Worm (Caenorhabditis elegans) whole organism, L1 larva: Measurements from ENCODE around the gene F42A10.9.

ENCODE experiments used
- C04F5.9 ChIP-seq: sonication (generic microtip); optimal IDR thresholded peaks from 2 replicates; lab custom pipeline; 2016; ENCODE audit warnings: missing genetic modification characterization, missing compliant biosample characterization
- C16A3.4 ChIP-seq: fragments of 150-350 bp; optimal IDR thresholded peaks from 2 replicates; lab custom pipeline; 2014; ENCODE audit warnings: missing biosample characterization, missing genetic modification characterization
- C34B4.2 ChIP-seq: sonication (generic microtip); optimal IDR thresholded peaks from 2 replicates; lab custom pipeline; 2017; ENCODE audit warnings: mild to moderate bottlenecking, missing genetic modification characterization, missing compliant biosample characterization
- F16B12.6 ChIP-seq: fragments of 150-350 bp; optimal IDR thresholded peaks from 2 replicates; lab custom pipeline; 2014; ENCODE audit warnings: missing biosample characterization, missing genetic modification characterization
- aha-1 ChIP-seq: fragments of 150-350 bp; optimal IDR thresholded peaks from 2 replicates; lab custom pipeline; 2014; ENCODE audit warnings: missing biosample characterization, missing genetic modification characterization
- alr-1 ChIP-seq: fragments of 200-800 bp; sonication (Bioruptor generic); optimal IDR thresholded peaks from 2 replicates; lab custom pipeline; 2018; ENCODE audit warnings: borderline replicate concordance, mild to moderate bottlenecking, missing genetic modification characterization, missing compliant biosample characterization
- blmp-1 ChIP-seq: fragments of 150-350 bp; optimal IDR thresholded peaks from 2 replicates; lab custom pipeline; 2014; ENCODE audit warnings: missing biosample characterization, missing genetic modification characterization
- ces-1 ChIP-seq: fragments of 150-350 bp; optimal IDR thresholded peaks from 2 replicates; lab custom pipeline; 2014; ENCODE audit warnings: missing biosample characterization, missing genetic modification reagents, missing genetic modification characterization
- dsc-1 ChIP-seq: sonication (generic microtip); optimal IDR thresholded peaks from 2 replicates; lab custom pipeline; 2016; ENCODE audit warnings: mild to moderate bottlenecking, missing genetic modification characterization, missing compliant biosample characterization
- efl-1 ChIP-seq, 4 experiments: fragments of 150-350 bp; optimal IDR thresholded peaks in 3 of 4; peaks in 1 of 4; 1 replicate in 1 of 4; 2 replicates in 3 of 4; lab custom pipeline; 2014; ENCODE audit warnings: missing biosample characterization in 2 of 4, missing genetic modification characterization in 2 of 4, missing genetic modification reagents in 2 of 4
- efl-3 ChIP-seq: fragments of 200-800 bp; sonication (Bioruptor generic); optimal IDR thresholded peaks from 2 replicates; lab custom pipeline; 2018; ENCODE audit warnings: mild to moderate bottlenecking, missing genetic modification characterization, missing compliant biosample characterization
- egl-13 ChIP-seq: sonication (generic microtip); optimal IDR thresholded peaks from 2 replicates; lab custom pipeline; 2016; ENCODE audit warnings: missing genotype, missing genetic modification reagents, missing genetic modification characterization, missing compliant biosample characterization
- fkh-4 ChIP-seq: sonication (generic microtip); optimal IDR thresholded peaks from 2 replicates; lab custom pipeline; 2016; ENCODE audit warnings: missing compliant biosample characterization, missing genetic modification characterization, borderline replicate concordance
- fkh-8 ChIP-seq: sonication (generic microtip); optimal IDR thresholded peaks from 2 replicates; lab custom pipeline; 2016; ENCODE audit warnings: mild to moderate bottlenecking, missing genetic modification characterization, missing compliant biosample characterization
- fos-1 ChIP-seq: fragments of 150-350 bp; optimal IDR thresholded peaks from 2 replicates; lab custom pipeline; 2014; ENCODE audit warnings: missing biosample characterization, missing genetic modification characterization
- hlh-17 ChIP-seq: fragments of 200-800 bp; sonication (Bioruptor generic); optimal IDR thresholded peaks from 2 replicates; lab custom pipeline; 2018; ENCODE audit warnings: missing genetic modification characterization, mild to moderate bottlenecking, missing compliant biosample characterization, moderate library complexity, borderline replicate concordance
- irx-1 ChIP-seq: sonication (generic microtip); optimal IDR thresholded peaks from 2 replicates; lab custom pipeline; 2016; ENCODE audit warnings: missing genetic modification characterization, missing compliant biosample characterization
- isw-1 ChIP-seq: fragments of 200-800 bp; sonication (Bioruptor generic); IDR thresholded peaks from 2 replicates; pipeline ENCODE4 v1.3.6; 2022; ENCODE audit warnings: missing genetic modification characterization, missing compliant biosample characterization
- lin-39 ChIP-seq: fragments of 150-350 bp; optimal IDR thresholded peaks from 2 replicates; lab custom pipeline; 2014; ENCODE audit warnings: missing biosample characterization, missing genetic modification reagents, missing genetic modification characterization
- lsy-2 ChIP-seq, 2 experiments: fragments of 150-350 bp; optimal IDR thresholded peaks; 2 replicates each; lab custom pipeline; 2014; ENCODE audit warnings: missing biosample characterization in 2 of 2, missing genetic modification characterization in 2 of 2
- mef-2 ChIP-seq: fragments of 150-350 bp; optimal IDR thresholded peaks from 2 replicates; lab custom pipeline; 2014; ENCODE audit warnings: missing biosample characterization, missing genetic modification characterization
- nhr-12 ChIP-seq: sonication (generic microtip); optimal IDR thresholded peaks from 2 replicates; lab custom pipeline; 2017; ENCODE audit warnings: missing biosample characterization, missing genetic modification characterization
- nhr-20 ChIP-seq: sonication (generic microtip); optimal IDR thresholded peaks from 2 replicates; lab custom pipeline; 2016; ENCODE audit warnings: mild to moderate bottlenecking, missing genetic modification characterization, missing compliant biosample characterization
- nhr-71 ChIP-seq: sonication (generic microtip); optimal IDR thresholded peaks from 2 replicates; lab custom pipeline; 2016; ENCODE audit warnings: mild to moderate bottlenecking, missing genetic modification characterization, moderate library complexity, missing compliant biosample characterization
- nhr-76 ChIP-seq: sonication (generic microtip); optimal IDR thresholded peaks from 2 replicates; lab custom pipeline; 2017; ENCODE audit warnings: missing biosample characterization, missing genetic modification characterization
- nhr-90 ChIP-seq: sonication (generic microtip); optimal IDR thresholded peaks from 2 replicates; lab custom pipeline; 2016; ENCODE audit warnings: mild to moderate bottlenecking, missing genetic modification characterization, missing compliant biosample characterization; ENCODE audit not compliant: poor library complexity
- snpc-4 ChIP-seq: fragments of 150-350 bp; optimal IDR thresholded peaks from 2 replicates; lab custom pipeline; 2014; ENCODE audit warnings: missing biosample characterization, missing genetic modification characterization
- snu-23 ChIP-seq: sonication (generic microtip); optimal IDR thresholded peaks from 2 replicates; lab custom pipeline; 2016; ENCODE audit warnings: missing genetic modification characterization, missing compliant biosample characterization
- sox-4 ChIP-seq: sonication (generic microtip); optimal IDR thresholded peaks from 2 replicates; lab custom pipeline; 2016; ENCODE audit warnings: missing genetic modification characterization, missing compliant biosample characterization
- sptf-1 ChIP-seq: fragments of 150-350 bp; optimal IDR thresholded peaks from 2 replicates; lab custom pipeline; 2014; ENCODE audit warnings: missing biosample characterization, missing genetic modification characterization
- tbx-2 ChIP-seq: sonication (generic microtip); optimal IDR thresholded peaks from 2 replicates; lab custom pipeline; 2016; ENCODE audit warnings: missing genetic modification characterization, missing compliant biosample characterization
- tlp-1 ChIP-seq: fragments of 150-350 bp; optimal IDR thresholded peaks from 2 replicates; lab custom pipeline; 2014; ENCODE audit warnings: missing biosample characterization, missing genetic modification characterization
- unc-130 ChIP-seq: fragments of 150-350 bp; optimal IDR thresholded peaks from 2 replicates; lab custom pipeline; 2017; ENCODE audit warnings: missing biosample characterization, missing genetic modification characterization, inconsistent platforms
- unc-98 ChIP-seq: fragments of 200-800 bp; sonication (Bioruptor generic); IDR thresholded peaks from 2 replicates; pipeline ENCODE4 v1.3.6; 2022; ENCODE audit warnings: missing genetic modification characterization, missing compliant biosample characterization
- zag-1 ChIP-seq: fragments of 150-350 bp; optimal IDR thresholded peaks from 2 replicates; lab custom pipeline; 2014; ENCODE audit warnings: missing biosample characterization, missing genetic modification characterization
- zip-4 ChIP-seq: fragments of 200-800 bp; sonication (Bioruptor generic); optimal IDR thresholded peaks from 2 replicates; lab custom pipeline; 2018; ENCODE audit warnings: mild to moderate bottlenecking, missing genetic modification characterization, moderate library complexity, missing compliant biosample characterization
- ztf-4 ChIP-seq: fragments of 150-350 bp; optimal IDR thresholded peaks from 2 replicates; lab custom pipeline; 2014; ENCODE audit warnings: missing biosample characterization, missing genetic modification characterization

The F42A10.9 gene

DNA sequence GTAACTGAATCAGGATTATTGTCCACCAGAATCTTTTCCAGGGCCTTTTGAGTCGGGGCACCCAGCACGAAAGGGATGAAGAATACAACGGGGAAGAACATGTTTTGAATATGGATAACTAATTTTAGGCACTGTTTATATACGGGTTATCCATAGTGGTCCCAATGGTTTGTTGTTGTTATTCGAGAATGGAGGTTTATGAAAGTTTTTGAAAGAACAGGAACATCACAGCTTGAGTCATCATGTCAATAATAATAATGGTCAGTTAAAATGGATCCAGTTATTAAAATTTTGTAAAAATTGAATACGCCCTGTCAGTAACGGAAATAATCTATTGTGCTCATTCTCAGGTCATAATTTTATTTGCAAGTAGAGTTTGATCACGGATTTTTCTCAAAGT lies 18.7 kb downstream of the F42A10.9 start, which contains the start of gene nas-28:
Gene nas-28, minus strand, starts transcription at position 101 of the 400 bp plus-strand sequence.
- TF ChIP-seq mef-2 (no peak), sptf-1 (tag; lab: Kevin White, UChicago) (no peak), egl-13 (tag; lab: Kevin White, UChicago) (no peak), unc-98 (GFP tag; lab: Robert Waterston, UW) (no peak), C16A3.4 (tag; lab: Kevin White, UChicago) (no peak), ces-1 (GFP tag; lab: Kevin White, UChicago) (no peak), irx-1 (tag; lab: Kevin White, UChicago) (no peak), dsc-1 (tag; lab: Kevin White, UChicago) (no peak), sox-4 (tag; lab: Kevin White, UChicago) (no peak), lsy-2 (tag; optimal IDR thresholded peaks at IDR 0.05; lab: Kevin White, UChicago) (no peak), zip-4 (GFP tag; lab: Kevin White, UChicago) (no peak), nhr-90 (tag; lab: Kevin White, UChicago) (no peak), fos-1 (tag; lab: Kevin White, UChicago) (no peak), nhr-20 (tag; lab: Kevin White, UChicago) (no peak), unc-130 (tag; lab: Kevin White, UChicago) (no peak), aha-1 (tag; lab: Kevin White, UChicago) (no peak)

- TF ChIP-seq lin-39 (tag; lab: Kevin White, UChicago), result no peak
- TF ChIP-seq hlh-17, result no peak
- no peak for TF ChIP-seq snpc-4
- no peak for TF ChIP-seq fkh-8 (tag; lab: Kevin White, UChicago)
- no peak for TF ChIP-seq snu-23 (GFP tag; lab: Kevin White, UChicago)
- no peak for TF ChIP-seq dsc-1 (tag; lab: Kevin White, UChicago)
- TF ChIP-seq zag-1 (tag; lab: Kevin White, UChicago), result no peak
- TF ChIP-seq nhr-76 (tag; lab: Kevin White, UChicago), result no peak
- TF ChIP-seq unc-130 (tag; lab: Kevin White, UChicago), result no peak
- no peak for TF ChIP-seq tlp-1 (tag; lab: Kevin White, UChicago)
- TF ChIP-seq egl-13 (tag; lab: Kevin White, UChicago), result no peak
- TF ChIP-seq nhr-12, result no peak
- TF ChIP-seq aha-1 (tag; lab: Kevin White, UChicago), result no peak
- TF ChIP-seq lsy-2 (tag; optimal IDR thresholded peaks at IDR 0.05; lab: Kevin White, UChicago), result no peak
Observed at ce11 chrIII:6190810-6191209, 26.4 kb downstream of the F42A10.9 start, which contains the start of gene C23G10.5. TSS of gene C23G10.5 (plus strand) at chrIII:6191110.

DNA sequence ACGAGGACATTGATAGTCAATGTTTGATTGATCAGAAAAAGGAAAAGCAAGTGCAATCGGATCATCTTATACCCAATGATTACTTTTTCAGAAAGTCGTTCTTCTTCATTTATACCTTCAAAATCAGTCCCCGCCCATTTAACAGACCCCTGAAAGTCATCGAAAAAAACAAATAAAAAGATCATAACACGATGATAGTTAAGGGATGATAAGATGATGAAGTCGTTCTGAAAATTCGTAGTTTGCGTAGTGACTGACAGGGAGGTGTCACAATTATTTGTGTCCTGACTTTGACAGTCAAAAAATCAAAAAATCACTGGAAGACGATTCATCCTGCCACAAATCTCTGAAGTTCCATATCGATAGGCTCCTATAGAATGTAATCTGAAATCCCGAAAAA lies 30.1 kb downstream of the F42A10.9 start, which contains the start of gene ugt-66:
Gene ugt-66, minus strand, starts transcription at position 101 of the 400 bp plus-strand sequence.
- TF ChIP-seq hlh-17 (no peak), efl-3 (no peak), C04F5.9 (no peak), blmp-1 (tag; lab: Kevin White, UChicago) (no peak), alr-1 (tag; lab: Kevin White, UChicago) (no peak), ztf-4 (tag; lab: Kevin White, UChicago) (no peak), fkh-4 (no peak), lin-39 (tag; lab: Kevin White, UChicago) (no peak), sptf-1 (tag; lab: Kevin White, UChicago) (no peak), unc-130 (tag; lab: Kevin White, UChicago) (no peak), C34B4.2 (tag; lab: Kevin White, UChicago) (no peak), F16B12.6 (tag; lab: Kevin White, UChicago) (no peak), efl-1 (optimal IDR thresholded peaks at IDR 0.05; lab: Kevin White, UChicago) (no peak), efl-1 (GFP tag; optimal IDR thresholded peaks at IDR 0.05 in 1 of 2; lab: Kevin White, UChicago) (no peak), tbx-2 (tag; lab: Kevin White, UChicago) (no peak), nhr-71 (tag; lab: Kevin White, UChicago) (no peak), ces-1 (GFP tag; lab: Kevin White, UChicago) (no peak), isw-1 (GFP tag; lab: Robert Waterston, UW) (no peak)
- TF ChIP-seq, all 84 proteins: peak for 0
